Fruit fly (Drosophila melanogaster): ENCODE measurements around the gene bbg.

Gene bbg

DNA sequence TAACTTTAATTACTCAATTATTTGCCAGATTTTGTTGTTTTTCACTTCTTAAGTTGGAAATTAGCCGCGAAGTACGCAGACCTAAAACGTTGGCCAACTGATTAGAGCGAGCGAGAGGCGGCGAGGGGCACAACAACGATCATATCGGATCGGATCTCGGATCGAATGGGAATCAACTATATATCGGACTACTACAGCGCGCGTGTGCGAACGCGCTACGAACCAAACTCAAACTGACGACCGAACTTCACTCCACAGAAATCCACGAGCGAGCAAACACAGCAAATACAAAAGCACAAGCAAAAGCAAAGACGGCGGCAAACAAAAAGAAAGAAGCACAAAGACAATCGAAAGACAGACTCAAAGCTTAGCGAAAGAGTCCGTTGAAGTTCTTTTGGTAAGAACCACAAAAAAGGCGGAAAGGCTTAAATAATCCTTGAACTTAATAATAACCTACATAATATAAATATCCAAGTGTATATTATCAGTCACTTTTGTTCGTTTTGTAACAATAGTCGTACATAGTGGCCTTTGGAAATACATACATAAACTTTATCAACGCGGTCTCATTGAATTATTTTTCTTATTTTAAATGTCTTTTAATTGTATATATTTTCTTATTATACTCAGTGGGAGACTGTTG lies at the start of gene bbg, which contains the start of gene CG43246:
Gene bbg (minus strand): TSS at position 235 of the 643 bp plus-strand sequence.
Gene CG43246 (plus strand): TSS at position 593 of the 643 bp plus-strand sequence.
- TF ChIP-seq CG8478 (optimal IDR thresholded peaks at IDR 0.05) (no peak), usp (GFP tag; optimal IDR thresholded peaks at IDR 0.05) (no peak)

DNA sequence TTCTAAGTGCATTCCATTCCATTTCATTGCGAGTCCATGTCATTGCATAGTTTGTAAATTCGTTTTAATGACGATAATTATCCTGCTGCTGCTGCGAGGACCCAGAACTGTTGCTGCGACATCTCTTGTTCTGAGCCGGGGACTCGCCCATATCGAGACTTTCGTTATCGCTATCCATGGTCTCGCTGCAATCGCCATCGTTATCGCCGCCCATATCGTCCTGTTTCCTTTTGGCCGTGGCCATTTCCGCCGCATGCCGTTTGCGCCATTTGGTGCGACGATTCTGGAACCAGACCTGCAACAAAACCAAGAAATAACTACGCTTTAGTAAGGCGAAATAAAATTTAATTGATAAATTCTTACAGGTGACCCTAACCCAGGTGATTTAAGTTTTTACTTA lies 47.7 kb upstream of the bbg start:
- TF ChIP-seq EcR (GFP tag; optimal IDR thresholded peaks at IDR 0.05) (no peak), usp (GFP tag; optimal IDR thresholded peaks at IDR 0.05) (no peak), psq (optimal IDR thresholded peaks at IDR 0.05) (no peak), Dll (optimal IDR thresholded peaks at IDR 0.05) (no peak), pan (optimal IDR thresholded peaks at IDR 0.05) (no peak), CG8478 (optimal IDR thresholded peaks at IDR 0.05) (no peak)

DNA sequence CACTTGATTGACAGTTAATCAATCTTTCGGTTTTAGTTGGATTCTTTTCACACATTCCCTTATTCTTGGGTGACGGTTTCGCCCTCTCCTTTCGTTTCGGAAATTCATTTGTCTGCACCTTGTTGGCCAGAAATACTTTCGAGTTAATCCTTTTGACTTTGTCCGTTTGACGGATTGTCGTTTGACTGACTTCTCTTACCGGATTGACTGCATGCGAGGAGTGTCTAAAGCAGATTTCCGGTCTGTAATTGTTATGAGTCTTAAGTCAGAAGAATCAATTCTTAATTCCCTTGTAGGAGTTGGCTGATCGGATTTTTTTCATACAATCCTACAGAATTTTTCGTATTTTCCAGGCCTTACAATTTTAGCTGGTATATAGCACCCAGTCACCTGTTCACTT lies 46.7 kb upstream of the bbg start:
- TF ChIP-seq CG8478 (optimal IDR thresholded peaks at IDR 0.05), result no peak
- no peak for TF ChIP-seq pan (optimal IDR thresholded peaks at IDR 0.05)
- no peak for TF ChIP-seq EcR (GFP tag; optimal IDR thresholded peaks at IDR 0.05)
- TF ChIP-seq Dll (optimal IDR thresholded peaks at IDR 0.05), result no peak
- no peak for TF ChIP-seq psq (optimal IDR thresholded peaks at IDR 0.05)
- no peak for TF ChIP-seq usp (GFP tag; optimal IDR thresholded peaks at IDR 0.05)

dm6 chr3L:14580294-14580693 lies 44.2 kb upstream of the bbg start:
- no peak for TF ChIP-seq pan (optimal IDR thresholded peaks at IDR 0.05)
- TF ChIP-seq Dll (optimal IDR thresholded peaks at IDR 0.05), result no peak
- TF ChIP-seq psq (optimal IDR thresholded peaks at IDR 0.05), result no peak
- no peak for TF ChIP-seq usp (GFP tag; optimal IDR thresholded peaks at IDR 0.05)
- no peak for TF ChIP-seq CG8478 (optimal IDR thresholded peaks at IDR 0.05)
- no peak for TF ChIP-seq EcR (GFP tag; optimal IDR thresholded peaks at IDR 0.05)

- TF ChIP-seq EcR (GFP tag; optimal IDR thresholded peaks at IDR 0.05) (no peak), psq (optimal IDR thresholded peaks at IDR 0.05) (no peak), Dll (optimal IDR thresholded peaks at IDR 0.05) (no peak), CG8478 (optimal IDR thresholded peaks at IDR 0.05) (peak; percentile 17)
These were observed 42.8 kb upstream of the bbg start for dm6 chr3L:14578896-14579295.

- TF ChIP-seq pan (optimal IDR thresholded peaks at IDR 0.05) (no peak), Dll (optimal IDR thresholded peaks at IDR 0.05) (no peak), usp (GFP tag; optimal IDR thresholded peaks at IDR 0.05) (no peak), psq (optimal IDR thresholded peaks at IDR 0.05) (no peak), EcR (GFP tag; optimal IDR thresholded peaks at IDR 0.05) (no peak), CG8478 (optimal IDR thresholded peaks at IDR 0.05) (no peak)
These were observed 39.9 kb upstream of the bbg start for dm6 chr3L:14575974-14576373.

- no peak for TF ChIP-seq CG8478 (optimal IDR thresholded peaks at IDR 0.05)
- no peak for TF ChIP-seq psq (optimal IDR thresholded peaks at IDR 0.05)
- TF ChIP-seq pan (optimal IDR thresholded peaks at IDR 0.05), result no peak
- TF ChIP-seq Dll (optimal IDR thresholded peaks at IDR 0.05), result no peak
- no peak for TF ChIP-seq usp (GFP tag; optimal IDR thresholded peaks at IDR 0.05)
- TF ChIP-seq EcR (GFP tag; optimal IDR thresholded peaks at IDR 0.05), result no peak
These were observed 38.6 kb upstream of the bbg start for dm6 chr3L:14574649-14575048.

DNA sequence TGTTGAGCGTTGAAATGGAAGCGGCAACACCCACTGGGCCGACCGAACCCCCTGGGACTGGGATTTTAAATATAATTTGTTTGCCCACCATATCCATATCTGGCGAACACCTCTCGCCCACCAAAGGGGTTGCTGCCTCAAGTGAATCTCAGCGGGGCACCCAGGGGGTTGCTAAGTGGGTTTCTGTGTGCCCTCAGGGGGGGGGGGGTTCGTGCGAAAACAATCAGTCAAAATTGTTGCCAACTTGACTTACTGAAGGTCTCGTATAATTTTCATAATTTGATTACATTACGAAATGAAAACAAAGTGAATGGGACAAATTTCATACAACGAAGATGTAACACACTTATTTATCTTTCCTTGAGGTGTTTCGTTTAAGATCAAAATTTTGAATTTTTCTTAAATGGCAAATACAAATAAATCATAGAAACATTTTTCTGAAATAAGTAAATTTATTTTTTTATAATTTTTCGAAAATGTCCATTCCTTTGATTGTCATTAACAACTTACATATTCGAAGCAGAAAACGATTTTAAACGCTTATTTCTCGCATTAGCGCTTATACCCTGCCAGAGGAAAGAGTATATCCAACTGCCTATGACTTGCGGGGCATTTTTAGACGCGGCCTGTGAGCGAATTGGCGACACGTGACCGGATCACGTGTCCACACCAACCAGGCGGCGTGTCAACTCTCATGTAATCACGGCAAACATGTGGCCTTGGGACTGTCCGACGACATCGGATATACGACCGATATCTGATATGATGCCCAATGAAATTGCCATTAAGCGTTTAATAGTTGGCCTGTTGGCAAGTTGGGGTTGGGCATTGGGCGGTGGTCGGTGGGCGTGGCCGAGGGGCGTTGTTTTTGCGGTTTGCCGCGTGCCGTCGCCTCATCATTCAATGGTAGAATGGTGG lies 33.8 kb upstream of the bbg start:
- no peak for TF ChIP-seq Dll (optimal IDR thresholded peaks at IDR 0.05)
- no peak for TF ChIP-seq usp (GFP tag; optimal IDR thresholded peaks at IDR 0.05)
- TF ChIP-seq EcR (GFP tag; optimal IDR thresholded peaks at IDR 0.05), result no peak
- TF ChIP-seq CG8478 (optimal IDR thresholded peaks at IDR 0.05), result no peak
- no peak for TF ChIP-seq pan (optimal IDR thresholded peaks at IDR 0.05)
- TF ChIP-seq psq (optimal IDR thresholded peaks at IDR 0.05), result no peak

dm6 chr3L:14567140-14567539 lies 31.1 kb upstream of the bbg start, which contains the start of gene CG42758:
TSS of gene CG42758 (plus strand) at chr3L:14567440.
- TF ChIP-seq CG8478 (optimal IDR thresholded peaks at IDR 0.05) (no peak), psq (optimal IDR thresholded peaks at IDR 0.05) (no peak), pan (optimal IDR thresholded peaks at IDR 0.05) (no peak), usp (GFP tag; optimal IDR thresholded peaks at IDR 0.05) (no peak), Dll (optimal IDR thresholded peaks at IDR 0.05) (no peak), EcR (GFP tag; optimal IDR thresholded peaks at IDR 0.05) (no peak)

- no peak for TF ChIP-seq EcR (GFP tag; optimal IDR thresholded peaks at IDR 0.05)
- TF ChIP-seq usp (GFP tag; optimal IDR thresholded peaks at IDR 0.05), result no peak
- TF ChIP-seq psq (optimal IDR thresholded peaks at IDR 0.05), result no peak
- TF ChIP-seq Dll (optimal IDR thresholded peaks at IDR 0.05), result no peak
- no peak for TF ChIP-seq pan (optimal IDR thresholded peaks at IDR 0.05)
- no peak for TF ChIP-seq CG8478 (optimal IDR thresholded peaks at IDR 0.05)
These were observed 29.1 kb upstream of the bbg start for dm6 chr3L:14565134-14565587.

DNA sequence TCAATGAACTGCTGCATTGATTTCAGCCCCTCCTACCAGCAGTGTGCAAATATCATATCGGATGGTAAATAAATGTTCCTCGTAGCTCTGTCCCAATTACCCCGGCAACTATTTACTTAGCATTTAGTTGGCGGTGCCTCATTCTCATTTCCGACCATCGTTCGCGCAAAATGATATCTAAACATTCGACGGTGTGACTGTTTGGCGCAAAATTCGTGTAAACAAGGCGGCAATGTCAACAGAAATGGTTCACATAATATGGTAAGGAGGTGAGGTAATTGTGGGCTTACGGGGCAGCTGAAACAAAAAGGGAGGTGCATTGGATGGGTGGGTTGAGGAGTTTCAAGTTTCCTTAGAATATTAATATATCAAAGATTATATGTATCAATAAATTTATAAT lies 28.3 kb upstream of the bbg start:
- TF ChIP-seq usp (GFP tag; optimal IDR thresholded peaks at IDR 0.05) (no peak), pan (optimal IDR thresholded peaks at IDR 0.05) (no peak), Dll (optimal IDR thresholded peaks at IDR 0.05) (no peak), CG8478 (optimal IDR thresholded peaks at IDR 0.05) (no peak), EcR (GFP tag; optimal IDR thresholded peaks at IDR 0.05) (no peak)

DNA sequence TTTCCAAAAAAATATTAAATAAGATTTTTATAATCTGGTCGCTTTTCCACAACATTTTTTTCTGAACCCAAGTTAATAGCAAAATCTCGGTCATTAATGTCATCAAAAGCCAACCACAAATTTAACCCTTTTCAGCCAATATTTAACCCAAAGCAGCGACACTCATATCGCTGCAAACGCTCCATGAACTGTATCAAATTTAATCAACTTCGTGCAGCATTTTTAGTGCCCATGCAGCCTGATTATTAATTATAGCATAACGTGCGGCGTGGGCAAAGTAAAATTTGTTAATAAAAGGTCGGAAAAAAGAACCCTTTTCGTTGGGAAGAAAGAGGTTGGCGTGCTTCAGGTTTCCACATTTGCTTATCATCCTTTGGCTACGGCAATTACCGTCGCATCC lies 27.4 kb upstream of the bbg start:
- no peak for TF ChIP-seq pan (optimal IDR thresholded peaks at IDR 0.05)
- no peak for TF ChIP-seq psq (optimal IDR thresholded peaks at IDR 0.05)
- no peak for TF ChIP-seq CG8478 (optimal IDR thresholded peaks at IDR 0.05)
- no peak for TF ChIP-seq Dll (optimal IDR thresholded peaks at IDR 0.05)
- TF ChIP-seq EcR (GFP tag; optimal IDR thresholded peaks at IDR 0.05), result no peak
- no peak for TF ChIP-seq usp (GFP tag; optimal IDR thresholded peaks at IDR 0.05)

Measured in whole organism.